Fruit fly (Drosophila melanogaster): Measurements from ENCODE around the gene tfc.

tfc gene

dm6 chr3L:1320230-1320930 is 64.1 kb downstream of the tfc start (continued):
- TF ChIP-seq sens (GFP tag) (peak; percentile 31), Meics (GFP tag; optimal IDR thresholded peaks at IDR 0.05) (peak; percentile 34), slbo (GFP tag; IDR thresholded peaks at IDR 0.05) (peak; percentile 29; the same call in 1 of the 2 replicates), Hr51 (GFP tag; optimal IDR thresholded peaks at IDR 0.05) (peak in 1 of 2 experiments; percentile 26), GATAe (GFP tag; conservative IDR thresholded peaks at IDR 0.05) (peak; percentile 48; the same call in 1 of the 2 replicates), CG2116 (GFP tag; optimal IDR thresholded peaks at IDR 0.05) (no peak), grn (GFP tag; optimal IDR thresholded peaks at IDR 0.05) (peak; percentile 85), CG7745 (tag; optimal IDR thresholded peaks at IDR 0.05) (peak; percentile 99), sug (tag; optimal IDR thresholded peaks at IDR 0.05) (peak; percentile 9), Sin3A (optimal IDR thresholded peaks at IDR 0.05) (no peak), ken (GFP tag; IDR thresholded peaks at IDR 0.05) (no peak), tll (GFP tag; optimal IDR thresholded peaks at IDR 0.05) (no peak), dpn (GFP tag; optimal IDR thresholded peaks at IDR 0.05) (no peak), CG1603 (tag; optimal IDR thresholded peaks at IDR 0.05) (peak; percentile 32), fru (optimal IDR thresholded peaks at IDR 0.05) (no peak), unc-4 (GFP tag; IDR thresholded peaks at IDR 0.05; ENCODE audit: partially characterized antibody) (no peak), lab (GFP tag; optimal IDR thresholded peaks at IDR 0.05) (peak; percentile 57), Atf-2 (GFP tag; optimal IDR thresholded peaks at IDR 0.05) (no peak), CG42726 (GFP tag; IDR thresholded peaks at IDR 0.05; ENCODE audit: partially characterized antibody) (no peak), prd (optimal IDR thresholded peaks at IDR 0.05) (no peak), prd (GFP tag; IDR thresholded peaks at IDR 0.05) (peak; percentile 14; the same call in 1 of the 3 replicates), CG30403 (GFP tag; optimal IDR thresholded peaks at IDR 0.05) (peak; percentile 28), stc (GFP tag; IDR thresholded peaks at IDR 0.05) (no peak), gfzf (GFP tag; optimal IDR thresholded peaks at IDR 0.05) (no peak), dysf (GFP tag; IDR thresholded peaks at IDR 0.05) (peak; percentile 51; the same call in 2 of the 3 replicates), Mrtf (GFP tag; IDR thresholded peaks at IDR 0.05) (no peak), insv (GFP tag; optimal IDR thresholded peaks at IDR 0.05) (no peak), br (optimal IDR thresholded peaks at IDR 0.05) (no peak), CG12236 (GFP tag; optimal IDR thresholded peaks at IDR 0.05) (no peak), H15 (GFP tag; IDR thresholded peaks at IDR 0.05) (no peak), Gug (GFP tag; IDR thresholded peaks at IDR 0.05) (0 out of 4 replicates have a peak, but pooled peaks have one; percentile 2), fd96Cb (tag; optimal IDR thresholded peaks at IDR 0.05) (peak; percentile 17), Ptx1 (GFP tag; IDR thresholded peaks at IDR 0.05) (peak; percentile 33; the same call in 1 of the 2 replicates), unpg (GFP tag; optimal IDR thresholded peaks at IDR 0.05) (peak; percentile 8)

dm6 chr3L:1320931-1321556 is 64.8 kb downstream of the tfc start:
- TF ChIP-seq HLH4C (GFP tag; IDR thresholded peaks at IDR 0.05; ENCODE audit: partially characterized antibody) (no peak), lbe (GFP tag; optimal IDR thresholded peaks at IDR 0.05) (peak; percentile 58), nom (GFP tag; optimal IDR thresholded peaks at IDR 0.05) (peak; percentile 36), rib (GFP tag; IDR thresholded peaks at IDR 0.05) (0 out of 2 replicates have a peak, but pooled peaks have one; percentile 49), sens (GFP tag) (peak; percentile 11), gsb-n (tag; optimal IDR thresholded peaks at IDR 0.05) (no peak), corto (GFP tag; optimal IDR thresholded peaks at IDR 0.05) (peak; percentile 1), ken (GFP tag; IDR thresholded peaks at IDR 0.05) (no peak), CG8478 (optimal IDR thresholded peaks at IDR 0.05) (no peak), HLH3B (GFP tag; IDR thresholded peaks at IDR 0.05) (0 out of 2 replicates have a peak, but pooled peaks have one; percentile 0), CG31441 (GFP tag; IDR thresholded peaks at IDR 0.05) (0 out of 2 replicates have a peak, but pooled peaks have one; percentile 4)

Measured in whole organism, embryonic.